Worm (Caenorhabditis elegans): ENCODE results near the gene F43C11.7.

ce11 chrII:2288798-2289197 lies 46.9 kb upstream of the F43C11.7 start, which contains the start of the genes K09F6.10 and K09F6.13:
- TF ChIP-seq ztf-29 (GFP tag; IDR thresholded peaks at IDR 0.05) = no peak
- TF ChIP-seq flt-1 (GFP tag; IDR thresholded peaks at IDR 0.05) = no peak
- TF ChIP-seq ztf-23 (GFP tag; IDR thresholded peaks at IDR 0.05) = no peak
- no peak for TF ChIP-seq klf-2 (GFP tag; conservative IDR thresholded peaks at IDR 0.05)
- TF ChIP-seq cog-1 (tag; optimal IDR thresholded peaks at IDR 0.05) = no peak
- TF ChIP-seq tab-1 (GFP tag; IDR thresholded peaks at IDR 0.05) = no peak
- no peak for TF ChIP-seq T22C8.4 (GFP tag; IDR thresholded peaks at IDR 0.05)
- no peak for TF ChIP-seq ref-1 (GFP tag; conservative IDR thresholded peaks at IDR 0.05)
